Fruit fly (Drosophila melanogaster) whole organism, embryonic: ENCODE measurements around the gene CG13484.

ENCODE experiments used
- Abd-B ChIP-seq: fragments of 200-800 bp; sonication (Bioruptor generic); optimal IDR thresholded peaks from 2 replicates; lab custom pipeline; 2018; ENCODE audit warnings: missing biosample characterization, mild to moderate bottlenecking, missing genetic modification characterization, moderate library complexity
- Aef1 ChIP-seq: fragments of 200-800 bp; sonication (Bioruptor generic); IDR thresholded peaks from 3 replicates; pipeline ENCODE4 v1.3.6; 2022; ENCODE audit warnings: missing biosample characterization, missing genetic modification characterization
- CG1024 ChIP-seq: fragments of 200-800 bp; sonication (Bioruptor generic); IDR thresholded peaks from 2 replicates; pipeline ENCODE4 v1.3.6; 2022; ENCODE audit warnings: missing biosample characterization, missing genetic modification characterization
- CG11560 ChIP-seq: fragments of 200-800 bp; sonication (Bioruptor generic); IDR thresholded peaks from 3 replicates; pipeline ENCODE4 v1.3.6; 2022; ENCODE audit warnings: missing biosample characterization, missing genetic modification characterization
- CG1529 ChIP-seq: fragments of 200-800 bp; sonication (Bioruptor generic); optimal IDR thresholded peaks from 3 replicates; lab custom pipeline; 2018; ENCODE audit warnings: missing biosample characterization, missing genetic modification characterization
- CG1647 ChIP-seq: fragments of 200-800 bp; sonication (Bioruptor generic); optimal IDR thresholded peaks from 3 replicates; lab custom pipeline; 2016; ENCODE audit warnings: missing biosample characterization, missing genetic modification characterization
- CG17328 ChIP-seq: fragments of 200-800 bp; sonication (Bioruptor generic); IDR thresholded peaks from 2 replicates; pipeline ENCODE4 v1.3.6; 2022; ENCODE audit warnings: missing biosample characterization, missing genetic modification characterization
- CG17359 ChIP-seq: fragments of 200-800 bp; sonication (Bioruptor generic); optimal IDR thresholded peaks from 3 replicates; lab custom pipeline; 2018; ENCODE audit warnings: missing biosample characterization, mild to moderate bottlenecking, missing genetic modification characterization, moderate library complexity
- CG18599 ChIP-seq: fragments of 200-800 bp; sonication (Bioruptor generic); optimal IDR thresholded peaks from 3 replicates; lab custom pipeline; 2017; ENCODE audit warnings: missing biosample characterization, missing genetic modification characterization, mild to moderate bottlenecking, moderate library complexity, missing genetic modification reagents
- CG18764 ChIP-seq: fragments of 200-800 bp; sonication (Bioruptor generic); optimal IDR thresholded peaks from 3 replicates; lab custom pipeline; 2016; ENCODE audit warnings: missing biosample characterization, missing genetic modification characterization
- CG3065 ChIP-seq: fragments of 200-800 bp; sonication (Bioruptor generic); optimal IDR thresholded peaks from 2 replicates; lab custom pipeline; 2016; ENCODE audit warnings: missing biosample characterization, missing genetic modification characterization
- CG3281 ChIP-seq: fragments of 200-800 bp; sonication (Bioruptor generic); optimal IDR thresholded peaks from 3 replicates; lab custom pipeline; 2017; ENCODE audit warnings: missing biosample characterization, mild to moderate bottlenecking, missing genetic modification characterization
- CG3407 ChIP-seq: fragments of 200-800 bp; sonication (Bioruptor generic); optimal IDR thresholded peaks from 2 replicates; lab custom pipeline; 2018; ENCODE audit warnings: missing biosample characterization, mild to moderate bottlenecking, missing genetic modification characterization
- CG3995 ChIP-seq: fragments of 200-800 bp; sonication (Bioruptor generic); optimal IDR thresholded peaks from 3 replicates; lab custom pipeline; 2016; ENCODE audit warnings: missing biosample characterization, missing genetic modification characterization
- CG6689 ChIP-seq: fragments of 200-800 bp; sonication (Bioruptor generic); IDR thresholded peaks from 2 replicates; pipeline ENCODE4 v1.3.6; 2022; ENCODE audit warnings: missing biosample characterization, missing genetic modification characterization
- CG7786 ChIP-seq: fragments of 200-800 bp; sonication (Bioruptor generic); optimal IDR thresholded peaks from 2 replicates; lab custom pipeline; 2016; ENCODE audit warnings: missing biosample characterization, missing genetic modification characterization
- CG8281 ChIP-seq: fragments of 200-800 bp; sonication (Bioruptor generic); optimal IDR thresholded peaks from 2 replicates; lab custom pipeline; 2018; ENCODE audit warnings: missing biosample characterization, mild to moderate bottlenecking, missing genetic modification characterization, moderate library complexity
- CG8359 ChIP-seq: fragments of 200-800 bp; sonication (Bioruptor generic); optimal IDR thresholded peaks from 2 replicates; lab custom pipeline; 2017; ENCODE audit warnings: missing biosample characterization, mild to moderate bottlenecking, missing genetic modification characterization, borderline replicate concordance
- CG9797 ChIP-seq: fragments of 200-800 bp; sonication (Bioruptor generic); optimal IDR thresholded peaks from 3 replicates; lab custom pipeline; 2018; ENCODE audit warnings: missing biosample characterization, mild to moderate bottlenecking, missing genetic modification characterization
- Eip74EF ChIP-seq, 2 experiments: fragments of 200-800 bp in 1 of 2; fragments of >200 bp in 1 of 2; sonication (Bioruptor generic) in 1 of 2; optimal IDR thresholded peaks; 2 replicates each; lab custom pipeline; 2017 to 2019; ENCODE audit warnings: missing biosample characterization in 2 of 2, missing genetic modification characterization in 2 of 2, mild to moderate bottlenecking in 1 of 2, moderate library complexity in 1 of 2
- Lim3 ChIP-seq: fragments of 200-800 bp; sonication (Bioruptor generic); IDR thresholded peaks from 2 replicates; pipeline ENCODE4 v1.3.6; 2022; ENCODE audit warnings: missing biosample characterization, missing genetic modification characterization
- MBD-R2 ChIP-seq: fragments of 200-800 bp; sonication (Bioruptor generic); IDR thresholded peaks from 2 replicates; pipeline ENCODE4 v1.3.6; 2022; ENCODE audit warnings: missing biosample characterization, missing genetic modification characterization
- Med ChIP-seq: fragments of 200-800 bp; sonication (Bioruptor generic); peaks from one replicate; lab custom pipeline; 2016; ENCODE audit warnings: missing biosample characterization, missing genetic modification characterization, mild to moderate bottlenecking, inconsistent platforms, moderate library complexity
- Meics ChIP-seq: fragments of 200-800 bp; sonication (Bioruptor generic); optimal IDR thresholded peaks from 2 replicates; lab custom pipeline; 2017; ENCODE audit warnings: missing biosample characterization, mild to moderate bottlenecking, missing genetic modification characterization
- Pdp1 ChIP-seq, 2 experiments: fragments of 200-800 bp; sonication (Bioruptor generic); optimal IDR thresholded peaks; 3 replicates each; lab custom pipeline; 2016; ENCODE audit warnings: missing biosample characterization in 2 of 2, missing genetic modification characterization in 2 of 2, mild to moderate bottlenecking in 1 of 2, moderate library complexity in 1 of 2
- Rfx ChIP-seq: fragments of 200-800 bp; sonication (Bioruptor generic); IDR thresholded peaks from 2 replicates; pipeline ENCODE4 v1.3.6; 2022; ENCODE audit warnings: missing biosample characterization, missing genetic modification characterization
- amos ChIP-seq: fragments of 200-800 bp; sonication (Bioruptor generic); IDR thresholded peaks from 2 replicates; pipeline ENCODE4 v1.3.6; 2022; ENCODE audit warnings: missing biosample characterization, missing genetic modification characterization; ENCODE audit not compliant: partially characterized antibody
- bab2 ChIP-seq: fragments of 200-800 bp; sonication (Bioruptor generic); optimal IDR thresholded peaks from 2 replicates; lab custom pipeline; 2016; ENCODE audit warnings: missing biosample characterization, missing genetic modification characterization
- crol ChIP-seq: fragments of 200-800 bp; sonication (Bioruptor generic); IDR thresholded peaks from 2 replicates; pipeline ENCODE4 v1.3.6; 2022; ENCODE audit warnings: missing biosample characterization, missing genetic modification characterization
- crp ChIP-seq, 2 experiments: fragments of 200-800 bp; sonication (Bioruptor generic); optimal IDR thresholded peaks; 2 replicates in 1 of 2; 3 replicates in 1 of 2; lab custom pipeline; 2017; ENCODE audit warnings: missing biosample characterization in 2 of 2, missing genetic modification characterization in 2 of 2, mild to moderate bottlenecking in 1 of 2, moderate library complexity in 1 of 2
- en ChIP-seq: fragments of 200-800 bp; sonication (Bioruptor generic); optimal IDR thresholded peaks from 2 replicates; lab custom pipeline; 2016; ENCODE audit warnings: missing biosample characterization, missing genetic modification characterization
- esg ChIP-seq: fragments of 200-800 bp; sonication (Bioruptor generic); conservative IDR thresholded peaks from 2 replicates; pipeline ENCODE4 v1.3.6; 2022; ENCODE audit warnings: missing biosample characterization, missing genetic modification characterization
- ewg ChIP-seq: fragments of 200-800 bp; sonication (Bioruptor generic); optimal IDR thresholded peaks from 3 replicates; lab custom pipeline; 2017; ENCODE audit warnings: mild to moderate bottlenecking, missing biosample characterization, missing genetic modification reagents, missing genetic modification characterization
- inv ChIP-seq: fragments of 200-800 bp; sonication (Bioruptor generic); IDR thresholded peaks from 2 replicates; pipeline ENCODE4 v1.3.6; 2022; ENCODE audit warnings: missing biosample characterization, missing genetic modification characterization; ENCODE audit not compliant: partially characterized antibody
- jumu ChIP-seq: fragments of 200-800 bp; sonication (Bioruptor generic); optimal IDR thresholded peaks from 3 replicates; lab custom pipeline; 2016; ENCODE audit warnings: missing biosample characterization, missing genetic modification characterization
- luna ChIP-seq: fragments of 200-800 bp; sonication (Bioruptor generic); optimal IDR thresholded peaks from 2 replicates; lab custom pipeline; 2016; ENCODE audit warnings: missing biosample characterization, missing genetic modification characterization
- nmo ChIP-seq: fragments of 200-800 bp; sonication (Bioruptor generic); optimal IDR thresholded peaks from 2 replicates; lab custom pipeline; 2018; ENCODE audit warnings: missing biosample characterization, mild to moderate bottlenecking, missing genetic modification characterization, moderate library complexity
- ranshi ChIP-seq: fragments of 200-800 bp; sonication (Bioruptor generic); IDR thresholded peaks from 2 replicates; pipeline ENCODE4 v1.3.6; 2022; ENCODE audit warnings: missing biosample characterization, missing genetic modification characterization
- row ChIP-seq: fragments of 200-800 bp; sonication (Bioruptor generic); IDR thresholded peaks from 3 replicates; pipeline ENCODE4 v1.3.6; 2022; ENCODE audit warnings: missing biosample characterization, missing genetic modification characterization
- sc ChIP-seq, 3 experiments: fragments of >200 bp in 2 of 3; fragments of 200-800 bp in 1 of 3; sonication (Bioruptor generic) in 1 of 3; optimal IDR thresholded peaks; 2 replicates in 2 of 3; 3 replicates in 1 of 3; lab custom pipeline; 2017; ENCODE audit warnings: mild to moderate bottlenecking in 1 of 3, missing biosample characterization in 1 of 3, missing genetic modification characterization in 1 of 3, missing genetic modification reagents in 1 of 3
- scrt ChIP-seq: fragments of 200-800 bp; sonication (Bioruptor generic); optimal IDR thresholded peaks from 2 replicates; lab custom pipeline; 2018; ENCODE audit warnings: missing biosample characterization, mild to moderate bottlenecking, missing genetic modification characterization, moderate library complexity
- sd ChIP-seq: fragments of 200-800 bp; sonication (Bioruptor generic); optimal IDR thresholded peaks from 3 replicates; lab custom pipeline; 2018; ENCODE audit warnings: missing biosample characterization, mild to moderate bottlenecking, missing genetic modification characterization, moderate library complexity
- seq ChIP-seq: fragments of 200-800 bp; sonication (Bioruptor generic); IDR thresholded peaks from 2 replicates; pipeline ENCODE4 v1.3.6; 2022; ENCODE audit warnings: missing biosample characterization, missing genetic modification characterization
- slp2 ChIP-seq: fragments of 200-800 bp; sonication (Bioruptor generic); optimal IDR thresholded peaks from 2 replicates; lab custom pipeline; 2016; ENCODE audit warnings: missing biosample characterization, missing genetic modification characterization
- sob ChIP-seq: fragments of 200-800 bp; sonication (Bioruptor generic); IDR thresholded peaks from 2 replicates; pipeline ENCODE4 v1.3.6; 2022; ENCODE audit warnings: missing biosample characterization, missing genetic modification characterization
- stwl ChIP-seq: fragments of 200-800 bp; sonication (Bioruptor generic); optimal IDR thresholded peaks from 3 replicates; lab custom pipeline; 2018; ENCODE audit warnings: missing biosample characterization, mild to moderate bottlenecking, missing genetic modification characterization, moderate library complexity
- trh ChIP-seq: fragments of 200-800 bp; sonication (Bioruptor generic); optimal IDR thresholded peaks from 2 replicates; lab custom pipeline; 2016; ENCODE audit warnings: missing biosample characterization, missing genetic modification characterization
- vfl ChIP-seq: fragments of 200-800 bp; sonication (Bioruptor generic); optimal IDR thresholded peaks from 2 replicates; lab custom pipeline; 2016; ENCODE audit warnings: missing biosample characterization, missing genetic modification characterization
- zfh1 ChIP-seq: fragments of 200-800 bp; sonication (Bioruptor generic); IDR thresholded peaks from 3 replicates; pipeline ENCODE4 v1.3.6; 2022; ENCODE audit warnings: missing biosample characterization, missing genetic modification characterization

Gene CG13484

DNA sequence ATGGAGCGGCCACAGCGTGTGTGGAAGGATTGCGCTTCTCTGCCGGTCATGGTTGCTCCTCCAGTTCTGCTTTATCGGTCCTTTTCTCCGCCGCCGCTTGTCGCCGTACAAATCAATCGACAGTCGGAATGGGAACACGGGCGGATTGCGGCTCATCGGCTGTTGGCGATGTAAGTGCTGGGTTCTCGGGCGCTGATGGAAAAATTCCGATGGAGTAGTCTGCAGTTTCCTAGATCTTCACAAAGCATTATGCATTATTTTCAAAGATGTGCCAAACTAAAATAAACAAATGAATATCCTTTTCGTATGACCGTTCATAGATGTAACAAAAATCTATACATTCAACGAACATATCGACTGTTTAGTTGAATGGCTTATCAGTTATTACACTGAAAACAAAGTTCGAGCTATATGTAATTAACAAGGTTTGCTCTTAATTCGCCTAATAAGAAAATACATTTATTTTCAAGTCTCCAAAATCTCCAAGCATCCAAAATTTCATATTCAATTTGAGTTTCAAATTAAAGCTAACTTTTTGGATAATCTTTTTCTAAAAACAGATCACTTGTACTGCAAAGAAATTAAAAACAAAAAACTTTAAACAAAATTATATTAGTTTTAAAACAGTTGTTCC, 3.1 kb downstream of the CG13484 start, which contains the start of gene Neurl4 (continued):
- peak; percentile 69 for TF ChIP-seq MBD-R2 (GFP tag; lab: Robert Waterston, UW)
- TF ChIP-seq inv (GFP tag; lab: Robert Waterston, UW): no peak
- peak; percentile 55 for TF ChIP-seq jumu (GFP tag; lab: Kevin White, UChicago)
- no peak for TF ChIP-seq CG1647 (GFP tag; lab: Kevin White, UChicago)
- TF ChIP-seq sd (tag; lab: Kevin White, UChicago): no peak
- TF ChIP-seq CG17359 (tag; lab: Kevin White, UChicago): peak; percentile 78
- TF ChIP-seq slp2 (GFP tag; lab: Kevin White, UChicago): peak; percentile 19
- peak; percentile 74 for TF ChIP-seq bab2 (GFP tag; lab: Kevin White, UChicago)
- TF ChIP-seq row: peak; percentile 84
- TF ChIP-seq CG11560 (tag; lab: Robert Waterston, UW): no peak
- peak; percentile 88 for TF ChIP-seq Med (GFP tag; lab: Kevin White, UChicago)
- TF ChIP-seq CG9797 (GFP tag; lab: Kevin White, UChicago): peak; percentile 19
- peak; percentile 61 for TF ChIP-seq esg
- peak; percentile 45 for TF ChIP-seq trh (GFP tag; lab: Kevin White, UChicago)
- peak; percentile 31 for TF ChIP-seq CG3065 (GFP tag; lab: Kevin White, UChicago)
- no peak for TF ChIP-seq scrt (GFP tag; lab: Kevin White, UChicago)
- TF ChIP-seq ewg (GFP tag; lab: Kevin White, UChicago): peak; percentile 55
- TF ChIP-seq seq (GFP tag; lab: Robert Waterston, UW): no peak
- peak; percentile 28; the same call in 1 of the 2 replicates for TF ChIP-seq amos
- TF ChIP-seq Aef1 (GFP tag; lab: Robert Waterston, UW): peak; percentile 60; the same call in 2 of the 3 replicates
- TF ChIP-seq ranshi (GFP tag; lab: Robert Waterston, UW): peak; percentile 62
- peak in 1 of 2 experiments; percentile 36 for TF ChIP-seq crp (GFP tag; optimal IDR thresholded peaks at IDR 0.05; lab: Kevin White, UChicago)
- no peak for TF ChIP-seq sc (optimal IDR thresholded peaks at IDR 0.05; lab: Kevin White, UChicago)
- peak; percentile 22 for TF ChIP-seq sc (GFP tag; optimal IDR thresholded peaks at IDR 0.05; lab: Kevin White, UChicago)
- peak; percentile 72 for TF ChIP-seq CG3995
- TF ChIP-seq zfh1 (GFP tag; lab: Robert Waterston, UW): peak; percentile 53; the same call in 1 of the 3 replicates
- peak; percentile 62 for TF ChIP-seq Abd-B (GFP tag; lab: Kevin White, UChicago)
- peak; percentile 8 for TF ChIP-seq CG3407 (GFP tag; lab: Kevin White, UChicago)
- TF ChIP-seq Eip74EF (GFP tag; optimal IDR thresholded peaks at IDR 0.05; lab: Kevin White, UChicago): no peak
- TF ChIP-seq Pdp1 (GFP tag; optimal IDR thresholded peaks at IDR 0.05; lab: Kevin White, UChicago): peak in 1 of 2 experiments; percentile 43
- TF ChIP-seq CG17328 (GFP tag; lab: Robert Waterston, UW): peak; percentile 75
- TF ChIP-seq Meics (GFP tag; lab: Kevin White, UChicago): no peak
- no peak for TF ChIP-seq CG3281 (GFP tag; lab: Kevin White, UChicago)
- TF ChIP-seq Lim3 (GFP tag; lab: Robert Waterston, UW): no peak
- TF ChIP-seq en (GFP tag; lab: Kevin White, UChicago): peak; percentile 2
- TF ChIP-seq Rfx: peak; percentile 80
- peak; percentile 73 for TF ChIP-seq CG7786 (GFP tag; lab: Kevin White, UChicago)
- no peak for TF ChIP-seq luna
- no peak for TF ChIP-seq vfl (GFP tag; lab: Kevin White, UChicago)
- no peak for TF ChIP-seq CG18764 (GFP tag; lab: Kevin White, UChicago)
- no peak for TF ChIP-seq crol (GFP tag; lab: Robert Waterston, UW)
- TF ChIP-seq CG8359 (GFP tag; lab: Kevin White, UChicago): no peak
- TF ChIP-seq CG6689: peak; percentile 59
- TF ChIP-seq stwl: peak; percentile 28
- no peak for TF ChIP-seq CG1529 (GFP tag; lab: Kevin White, UChicago)
- TF ChIP-seq CG18599: no peak
- TF ChIP-seq CG8281 (tag; lab: Kevin White, UChicago): peak; percentile 25
- TF ChIP-seq CG1024 (GFP tag; lab: Robert Waterston, UW): peak; percentile 73
- TF ChIP-seq sob: peak; percentile 24; the same call in 1 of the 2 replicates
- peak; percentile 86 for TF ChIP-seq nmo (GFP tag; lab: Kevin White, UChicago)
